Fruit fly (Drosophila melanogaster): ENCODE measurements around the gene wat.

The wat gene

DNA sequence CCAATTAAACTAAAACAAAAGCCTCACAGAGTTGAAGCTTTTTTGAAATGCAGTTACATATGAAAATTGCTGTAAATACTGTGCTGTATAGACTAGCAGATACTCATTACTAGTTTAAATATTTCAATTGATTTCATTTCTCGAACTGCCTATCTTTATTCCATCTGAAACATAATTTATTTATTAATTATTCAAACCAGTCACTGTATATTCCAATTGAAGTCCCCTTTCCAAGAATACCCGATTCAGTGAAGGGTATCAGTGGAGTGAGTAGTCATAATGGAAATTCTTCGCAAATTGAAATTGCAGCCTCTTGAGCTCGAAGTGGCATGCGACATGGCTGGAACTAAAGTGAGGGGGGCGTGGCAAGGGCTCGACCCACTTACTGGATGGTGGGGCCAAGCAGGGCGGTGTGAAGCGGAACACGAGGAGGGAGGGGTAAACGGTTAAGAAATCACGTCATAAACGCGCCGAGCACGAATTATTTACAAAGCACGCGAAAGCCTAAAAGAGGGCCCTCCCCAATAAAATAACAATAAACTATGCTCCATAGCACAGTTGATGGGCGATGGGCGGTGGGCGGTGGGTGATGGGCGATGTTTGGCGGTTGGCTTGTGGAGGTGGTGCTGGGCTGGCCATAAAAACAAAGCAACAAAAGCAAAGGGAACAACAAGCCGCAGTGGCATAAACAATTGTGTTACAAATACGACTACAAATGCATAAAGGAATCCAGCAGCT, 15.2 kb downstream of the wat start (continued):
- peak; percentile 16 for TF ChIP-seq CG7556 (GFP tag; optimal IDR thresholded peaks at IDR 0.05)
- TF ChIP-seq gcm (GFP tag; optimal IDR thresholded peaks at IDR 0.05), result no peak
- peak; percentile 62 for TF ChIP-seq dysf (GFP tag; IDR thresholded peaks at IDR 0.05)
- TF ChIP-seq H2.0 (GFP tag; IDR thresholded peaks at IDR 0.05), result peak; percentile 4; the same call in 1 of the 2 replicates
- TF ChIP-seq CG1603 (tag; optimal IDR thresholded peaks at IDR 0.05), result peak; percentile 65
- peak; percentile 58 for TF ChIP-seq CG14441 (GFP tag; IDR thresholded peaks at IDR 0.05)
- peak; percentile 14 for TF ChIP-seq D19A (tag; optimal IDR thresholded peaks at IDR 0.05)
- peak; percentile 49; the same call in 1 of the 2 replicates for TF ChIP-seq ssp (GFP tag; IDR thresholded peaks at IDR 0.05)
- no peak for TF ChIP-seq bowl (GFP tag; IDR thresholded peaks at IDR 0.05)
- 0 out of 3 replicates have a peak, but pooled peaks have one; percentile 30 for TF ChIP-seq CG11456 (GFP tag; IDR thresholded peaks at IDR 0.05)
- TF ChIP-seq Hr3 (GFP tag; optimal IDR thresholded peaks at IDR 0.05), result peak; percentile 4
- TF ChIP-seq CG2712 (tag; optimal IDR thresholded peaks at IDR 0.05), result peak; percentile 51
- peak; percentile 54 for TF ChIP-seq CG2678 (tag; optimal IDR thresholded peaks at IDR 0.05)
- TF ChIP-seq Pdp1 (GFP tag; optimal IDR thresholded peaks at IDR 0.05), result peak; percentile 11 to 28
- TF ChIP-seq pum (GFP tag; optimal IDR thresholded peaks at IDR 0.05), result no peak
- TF ChIP-seq Xbp1 (GFP tag; optimal IDR thresholded peaks at IDR 0.05), result peak; percentile 36
- TF ChIP-seq CG13424 (tag; optimal IDR thresholded peaks at IDR 0.05), result peak; percentile 47

DNA sequence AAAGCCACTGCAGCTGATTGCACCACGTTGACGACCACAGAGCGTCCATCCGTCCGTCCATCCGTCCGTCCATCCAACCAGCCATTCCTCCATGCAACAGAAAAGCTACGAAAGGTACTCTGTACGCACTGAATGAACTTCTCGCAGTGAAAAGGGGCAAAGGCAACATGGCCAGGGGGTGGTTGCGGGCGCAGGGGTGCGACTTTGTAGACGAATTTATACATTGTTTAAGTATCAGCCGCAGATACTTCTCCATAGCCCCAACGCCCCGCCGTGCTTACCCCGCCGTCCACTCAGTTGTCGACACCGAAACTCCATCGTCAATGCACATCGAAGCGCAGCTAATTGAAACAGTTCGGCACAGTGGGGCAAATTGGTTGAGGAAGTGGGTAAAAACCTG, 20.2 kb downstream of the wat start:
- TF ChIP-seq jigr1 (GFP tag; IDR thresholded peaks at IDR 0.05), result no peak
- no peak for TF ChIP-seq MTF-1 (GFP tag; optimal IDR thresholded peaks at IDR 0.05; ENCODE audit: borderline replicate concordance)
- TF ChIP-seq pzg (GFP tag; optimal IDR thresholded peaks at IDR 0.05), result no peak
- TF ChIP-seq HmgZ (tag; optimal IDR thresholded peaks at IDR 0.05), result no peak
- no peak for TF ChIP-seq Elba2 (GFP tag; optimal IDR thresholded peaks at IDR 0.05)
- TF ChIP-seq CG12104 (GFP tag; optimal IDR thresholded peaks at IDR 0.05), result no peak
- TF ChIP-seq bab2 (GFP tag; optimal IDR thresholded peaks at IDR 0.05), result no peak
- TF ChIP-seq onecut (GFP tag; IDR thresholded peaks at IDR 0.05), result no peak
- no peak for TF ChIP-seq CG3407 (GFP tag; optimal IDR thresholded peaks at IDR 0.05)
- TF ChIP-seq Atf-2 (GFP tag; optimal IDR thresholded peaks at IDR 0.05), result no peak
- TF ChIP-seq CG11504 (tag; optimal IDR thresholded peaks at IDR 0.05), result no peak
- no peak for TF ChIP-seq kah (GFP tag; optimal IDR thresholded peaks at IDR 0.05)
- TF ChIP-seq Deaf1 (tag; optimal IDR thresholded peaks at IDR 0.05), result no peak
- no peak for TF ChIP-seq CG6689 (GFP tag; IDR thresholded peaks at IDR 0.05)
- TF ChIP-seq vfl (GFP tag; optimal IDR thresholded peaks at IDR 0.05), result no peak
- TF ChIP-seq Hr78 (GFP tag; optimal IDR thresholded peaks at IDR 0.05), result no peak
- TF ChIP-seq sens (GFP tag), result no peak
- no peak for TF ChIP-seq CG13775 (GFP tag; optimal IDR thresholded peaks at IDR 0.05)

DNA sequence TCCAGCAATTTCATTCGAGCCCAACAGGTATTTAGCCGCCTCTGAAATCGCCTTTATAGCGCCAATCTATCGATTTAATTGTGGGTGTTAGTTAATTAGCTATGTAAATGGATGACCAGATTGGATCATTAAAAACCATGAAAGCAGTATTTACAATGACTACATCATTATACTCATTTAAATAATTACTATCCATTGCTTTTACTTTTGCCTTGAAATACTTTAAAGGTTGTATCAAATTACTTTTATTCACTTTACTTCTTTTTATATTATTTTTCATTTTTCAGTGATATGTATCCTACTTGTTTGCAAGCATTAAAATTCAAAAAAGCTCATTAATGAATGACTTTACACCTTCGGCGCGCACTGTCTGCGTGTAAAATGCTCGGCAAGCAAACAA, 21.2 kb downstream of the wat start:
- TF ChIP-seq pum (GFP tag; optimal IDR thresholded peaks at IDR 0.05) (no peak), bowl (GFP tag; IDR thresholded peaks at IDR 0.05) (no peak), CG11695 (GFP tag; IDR thresholded peaks at IDR 0.05) (0 out of 3 replicates have a peak, but pooled peaks have one; percentile 22), sima (GFP tag; optimal IDR thresholded peaks at IDR 0.05) (no peak), otp (GFP tag; IDR thresholded peaks at IDR 0.05) (no peak), az2 (GFP tag; optimal IDR thresholded peaks at IDR 0.05) (no peak), CG11504 (tag; optimal IDR thresholded peaks at IDR 0.05) (peak; percentile 3)

Data from whole organism, embryonic.